Fruit fly (Drosophila melanogaster) whole organism, embryonic: ENCODE measurements around the gene wit.

Experiments used
- CG30403 ChIP-seq: fragments of 200-800 bp; sonication (Bioruptor generic); optimal IDR thresholded peaks from 3 replicates; lab custom pipeline; 2016; ENCODE audit warnings: missing biosample characterization, missing genetic modification characterization
- CG8944 ChIP-seq: fragments of 200-800 bp; sonication (Bioruptor generic); optimal IDR thresholded peaks from 3 replicates; lab custom pipeline; 2016; ENCODE audit warnings: missing biosample characterization, missing genetic modification characterization
- Dek ChIP-seq: fragments of 200-800 bp; sonication (Bioruptor generic); optimal IDR thresholded peaks from 3 replicates; lab custom pipeline; 2019; ENCODE audit warnings: missing biosample characterization, mild to moderate bottlenecking, missing genetic modification characterization, moderate library complexity
- abd-A ChIP-seq: fragments of 200-800 bp; sonication (Bioruptor generic); optimal IDR thresholded peaks from 3 replicates; lab custom pipeline; 2019; ENCODE audit warnings: missing biosample characterization, mild to moderate bottlenecking, missing genetic modification characterization, moderate library complexity
- bsh ChIP-seq, 2 experiments: fragments of 200-800 bp; sonication (Bioruptor generic); optimal IDR thresholded peaks; 2 replicates each; lab custom pipeline; 2017 to 2018; ENCODE audit warnings: mild to moderate bottlenecking in 2 of 2, missing biosample characterization in 2 of 2, missing genetic modification characterization in 2 of 2, moderate library complexity in 1 of 2
- chif ChIP-seq, 2 experiments: fragments of 200-800 bp; sonication (Bioruptor generic); optimal IDR thresholded peaks; 3 replicates each; lab custom pipeline; 2016; ENCODE audit warnings: missing biosample characterization in 2 of 2, missing genetic modification characterization in 2 of 2
- crol ChIP-seq: fragments of 200-800 bp; sonication (Bioruptor generic); IDR thresholded peaks from 2 replicates; pipeline ENCODE4 v1.3.6; 2022; ENCODE audit warnings: missing biosample characterization, missing genetic modification characterization

DNA sequence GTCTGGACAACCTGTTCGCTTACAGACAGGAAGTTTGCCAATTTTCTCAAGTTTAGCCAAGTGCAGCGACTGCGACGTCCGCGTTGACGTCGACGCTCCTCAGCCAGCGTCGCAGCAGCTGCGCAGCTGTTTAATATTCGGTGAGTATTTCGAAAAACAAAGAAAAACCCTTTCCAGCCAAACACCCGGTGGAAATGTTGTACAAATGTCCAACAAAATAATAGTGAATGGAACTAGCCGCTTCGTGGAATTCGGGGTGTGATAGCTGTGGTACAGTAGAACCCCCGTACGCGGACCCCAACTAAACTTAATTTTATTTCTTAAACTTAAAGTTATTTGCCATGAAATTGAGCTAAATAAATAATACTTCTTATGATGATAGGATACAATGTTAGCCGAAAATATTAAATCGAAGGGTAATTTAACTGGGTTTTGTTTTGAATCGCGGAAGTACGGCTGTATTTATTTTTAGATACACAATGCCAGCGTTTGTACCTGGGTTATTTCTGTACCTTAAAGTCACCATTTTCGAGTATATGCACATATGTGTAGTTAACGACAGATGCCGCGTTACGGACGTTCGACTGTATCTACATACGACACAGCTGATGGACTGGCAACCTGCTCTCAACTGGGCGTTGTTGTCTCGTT lies 37.5 kb upstream of the wit start:
- TF ChIP-seq CG8944 (GFP tag; lab: Kevin White, UChicago), result peak; percentile 52
- TF ChIP-seq crol (GFP tag; lab: Robert Waterston, UW), result no peak
- peak; percentile 79 for TF ChIP-seq CG30403
- TF ChIP-seq chif (GFP tag; optimal IDR thresholded peaks at IDR 0.05; lab: Kevin White, UChicago), result peak; percentile 61 to 68
- TF ChIP-seq Dek, result peak; percentile 64
- TF ChIP-seq abd-A (tag; lab: Kevin White, UChicago), result no peak
- peak; percentile 21 to 73 for TF ChIP-seq bsh (GFP tag; optimal IDR thresholded peaks at IDR 0.05; lab: Kevin White, UChicago)
